Worm (Caenorhabditis elegans) whole organism, midembryonic: Measurements from ENCODE around the gene R10E4.9.

Source experiments
- T22C8.4 ChIP-seq: fragments of 200-800 bp; sonication (Bioruptor generic); IDR thresholded peaks from 2 replicates; pipeline ENCODE4 v1.3.6; 2022; ENCODE audit warnings: missing genetic modification characterization, missing compliant biosample characterization
- cog-1 ChIP-seq: sonication (generic microtip); optimal IDR thresholded peaks from 2 replicates; lab custom pipeline; 2016; ENCODE audit warnings: missing genetic modification characterization, missing compliant biosample characterization
- flt-1 ChIP-seq: fragments of 200-800 bp; sonication (Bioruptor generic); IDR thresholded peaks from 2 replicates; pipeline ENCODE4 v1.3.6; 2022; ENCODE audit warnings: missing genetic modification characterization, missing compliant biosample characterization
- klf-2 ChIP-seq: fragments of 200-800 bp; sonication (Bioruptor generic); conservative IDR thresholded peaks from 2 replicates; pipeline ENCODE4 v1.3.6; 2022; ENCODE audit warnings: missing genetic modification reagents, missing genetic modification characterization, missing compliant biosample characterization
- ref-1 ChIP-seq: fragments of 200-800 bp; sonication (Bioruptor generic); conservative IDR thresholded peaks from 2 replicates; pipeline ENCODE4 v1.3.6; 2022; ENCODE audit warnings: missing genetic modification reagents, missing genetic modification characterization, missing compliant biosample characterization
- tab-1 ChIP-seq: fragments of 200-800 bp; sonication (Bioruptor generic); IDR thresholded peaks from 2 replicates; pipeline ENCODE4 v1.3.6; 2022; ENCODE audit warnings: missing genetic modification characterization, missing compliant biosample characterization
- ztf-29 ChIP-seq: fragments of 200-800 bp; sonication (Bioruptor generic); IDR thresholded peaks from 2 replicates; pipeline ENCODE4 v1.3.6; 2022; ENCODE audit warnings: missing genetic modification reagents, missing genetic modification characterization, missing compliant biosample characterization

DNA sequence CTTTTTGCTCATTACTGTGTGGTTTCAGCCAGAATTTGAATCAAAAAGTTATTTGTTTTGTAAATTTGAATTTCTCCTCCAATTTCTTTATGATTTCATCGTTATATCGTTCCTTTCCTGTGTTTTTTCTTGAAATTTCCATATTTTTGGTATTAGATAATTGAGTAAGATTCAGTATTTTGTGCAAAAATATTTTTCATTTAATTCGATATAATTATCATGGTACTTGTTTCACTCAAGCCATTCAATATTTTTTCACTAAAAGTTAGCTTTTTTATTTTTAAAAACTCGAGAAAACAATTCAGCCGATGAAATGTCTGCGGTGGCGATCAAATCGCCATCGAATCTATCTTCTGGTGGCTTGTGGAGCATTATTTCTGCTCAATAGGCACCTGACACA is 42.8 kb upstream of the R10E4.9 start, which contains the start of gene hse-5:
- TF ChIP-seq flt-1 (no peak), cog-1 (tag; lab: Kevin White, UChicago) (no peak), ztf-29 (no peak), klf-2 (GFP tag; lab: Robert Waterston, UW) (no peak), tab-1 (GFP tag; lab: Robert Waterston, UW) (no peak), ref-1 (GFP tag; lab: Robert Waterston, UW) (no peak), T22C8.4 (GFP tag; lab: Robert Waterston, UW) (no peak)
